Fruit fly (Drosophila melanogaster) whole organism, embryonic: ENCODE results near the gene CG43137.

Experiments
- Adf1 ChIP-seq: fragments of 200-800 bp; sonication (Bioruptor generic); IDR thresholded peaks from 2 replicates; pipeline ENCODE4 v1.3.6; 2022; ENCODE audit warnings: missing biosample characterization, missing genetic modification characterization
- CG10209 ChIP-seq: fragments of 200-800 bp; sonication (Bioruptor generic); optimal IDR thresholded peaks from 3 replicates; lab custom pipeline; 2017; ENCODE audit warnings: missing biosample characterization, mild to moderate bottlenecking, missing genetic modification characterization, missing genetic modification reagents
- CG10431 ChIP-seq: fragments of 200-800 bp; sonication (Bioruptor generic); optimal IDR thresholded peaks from 3 replicates; lab custom pipeline; 2018; ENCODE audit warnings: missing biosample characterization, mild to moderate bottlenecking, missing genetic modification characterization
- CG11247 ChIP-seq: fragments of 200-800 bp; sonication (Bioruptor generic); IDR thresholded peaks from 2 replicates; pipeline ENCODE4 v1.3.6; 2022; ENCODE audit warnings: missing biosample characterization, missing genetic modification characterization
- CG12236 ChIP-seq: fragments of 200-800 bp; sonication (Bioruptor generic); optimal IDR thresholded peaks from 2 replicates; lab custom pipeline; 2016; ENCODE audit warnings: missing biosample characterization, missing genetic modification characterization
- CG14667 ChIP-seq: fragments of 200-800 bp; sonication (Bioruptor generic); IDR thresholded peaks from 2 replicates; pipeline ENCODE4 v1.3.6; 2022; ENCODE audit warnings: missing biosample characterization, missing genetic modification characterization
- CG16815 ChIP-seq: fragments of 200-800 bp; sonication (Bioruptor generic); optimal IDR thresholded peaks from 3 replicates; lab custom pipeline; 2017; ENCODE audit warnings: missing biosample characterization, mild to moderate bottlenecking, missing genetic modification characterization
- CG17186 ChIP-seq: fragments of 200-800 bp; sonication (Bioruptor generic); optimal IDR thresholded peaks from 3 replicates; lab custom pipeline; 2017; ENCODE audit warnings: missing biosample characterization, missing genetic modification reagents, missing genetic modification characterization
- CG1832 ChIP-seq: fragments of 200-800 bp; sonication (Bioruptor generic); optimal IDR thresholded peaks from 2 replicates; lab custom pipeline; 2017; ENCODE audit warnings: missing biosample characterization, mild to moderate bottlenecking, missing genetic modification characterization, inconsistent platforms
- CG2199 ChIP-seq: fragments of 200-800 bp; sonication (Bioruptor generic); IDR thresholded peaks from 3 replicates; pipeline ENCODE4 v1.3.6; 2022; ENCODE audit warnings: missing biosample characterization, missing genetic modification characterization
- CG2875 ChIP-seq: fragments of 200-800 bp; sonication (Bioruptor generic); optimal IDR thresholded peaks from 2 replicates; lab custom pipeline; 2017; ENCODE audit warnings: missing biosample characterization, mild to moderate bottlenecking, missing genetic modification characterization, missing genetic modification reagents
- CG3281 ChIP-seq: fragments of 200-800 bp; sonication (Bioruptor generic); optimal IDR thresholded peaks from 3 replicates; lab custom pipeline; 2017; ENCODE audit warnings: missing biosample characterization, mild to moderate bottlenecking, missing genetic modification characterization
- CG33213 ChIP-seq: fragments of 200-800 bp; sonication (Bioruptor generic); optimal IDR thresholded peaks from 3 replicates; lab custom pipeline; 2016; ENCODE audit warnings: missing biosample characterization, missing genetic modification characterization
- CG34422 ChIP-seq: fragments of 200-800 bp; sonication (Bioruptor generic); IDR thresholded peaks from 3 replicates; pipeline ENCODE4 v1.3.6; 2022; ENCODE audit warnings: missing biosample characterization, missing genetic modification characterization
- CG4360 ChIP-seq: fragments of 200-800 bp; sonication (Bioruptor generic); IDR thresholded peaks from 2 replicates; pipeline ENCODE4 v1.3.6; 2022; ENCODE audit warnings: missing biosample characterization, missing genetic modification characterization
- CG6654 ChIP-seq: fragments of 200-800 bp; sonication (Bioruptor generic); optimal IDR thresholded peaks from 2 replicates; lab custom pipeline; 2017; ENCODE audit warnings: missing biosample characterization, mild to moderate bottlenecking, missing genetic modification characterization
- CG7372 ChIP-seq: fragments of 200-800 bp; sonication (Bioruptor generic); IDR thresholded peaks from 2 replicates; pipeline ENCODE4 v1.3.6; 2022; ENCODE audit warnings: missing biosample characterization, missing genetic modification characterization
- CG9437 ChIP-seq: fragments of 200-800 bp; sonication (Bioruptor generic); optimal IDR thresholded peaks from 2 replicates; lab custom pipeline; 2018; ENCODE audit warnings: missing biosample characterization, mild to moderate bottlenecking, missing genetic modification characterization
- CG9932 ChIP-seq: fragments of 200-800 bp; sonication (Bioruptor generic); IDR thresholded peaks from 2 replicates; pipeline ENCODE4 v1.3.6; 2022; ENCODE audit warnings: missing biosample characterization, missing genetic modification characterization
- Doc3 ChIP-seq: fragments of 200-800 bp; sonication (Bioruptor generic); IDR thresholded peaks from 3 replicates; pipeline ENCODE4 v1.3.6; 2022; ENCODE audit warnings: missing biosample characterization, missing genetic modification characterization; ENCODE audit not compliant: partially characterized antibody
- E2f2 ChIP-seq: fragments of 200-800 bp; sonication (Bioruptor generic); IDR thresholded peaks from 2 replicates; pipeline ENCODE4 v1.3.6; 2022; ENCODE audit warnings: missing biosample characterization, missing genetic modification characterization
- Hr3 ChIP-seq: fragments of 200-800 bp; sonication (Bioruptor generic); optimal IDR thresholded peaks from 3 replicates; lab custom pipeline; 2016; ENCODE audit warnings: missing biosample characterization, missing genetic modification characterization
- Hr78 ChIP-seq, 2 experiments: fragments of 200-800 bp in 1 of 2; fragments of >200 bp in 1 of 2; sonication (Bioruptor generic) in 1 of 2; optimal IDR thresholded peaks; 2 replicates each; lab custom pipeline; 2017 to 2019; ENCODE audit warnings: missing biosample characterization in 2 of 2, missing genetic modification characterization in 2 of 2, mild to moderate bottlenecking in 1 of 2, moderate library complexity in 1 of 2
- Lpt ChIP-seq: fragments of >200 bp; optimal IDR thresholded peaks from 2 replicates; lab custom pipeline; 2018; ENCODE audit warnings: missing biosample characterization, missing genetic modification characterization
- Spps ChIP-seq: fragments of 200-800 bp; sonication (Bioruptor generic); optimal IDR thresholded peaks from 2 replicates; lab custom pipeline; 2018; ENCODE audit warnings: missing biosample characterization, mild to moderate bottlenecking, missing genetic modification characterization
- Xrp1 ChIP-seq: fragments of 200-800 bp; sonication (Bioruptor generic); IDR thresholded peaks from 2 replicates; pipeline ENCODE4 v1.3.6; 2022; ENCODE audit warnings: missing biosample characterization, missing genetic modification characterization
- ase ChIP-seq: fragments of 200-800 bp; sonication (Bioruptor generic); IDR thresholded peaks from 3 replicates; pipeline ENCODE4 v1.3.6; 2022; ENCODE audit warnings: missing biosample characterization, missing genetic modification characterization
- ato ChIP-seq: fragments of 200-800 bp; sonication (Bioruptor generic); IDR thresholded peaks from 2 replicates; pipeline ENCODE4 v1.3.6; 2022; ENCODE audit warnings: missing biosample characterization, missing genetic modification characterization; ENCODE audit not compliant: partially characterized antibody
- cad ChIP-seq: fragments of >200 bp; optimal IDR thresholded peaks from 2 replicates; lab custom pipeline; 2017; ENCODE audit warnings: missing biosample characterization, missing genetic modification characterization
- cas ChIP-seq: fragments of 200-800 bp; sonication (Bioruptor generic); IDR thresholded peaks from 2 replicates; pipeline ENCODE4 v1.3.6; 2022; ENCODE audit warnings: missing biosample characterization, missing genetic modification characterization
- chm ChIP-seq: fragments of 200-800 bp; sonication (Bioruptor generic); IDR thresholded peaks from 2 replicates; pipeline ENCODE4 v1.3.6; 2022; ENCODE audit warnings: missing biosample characterization, missing genetic modification characterization
- crol ChIP-seq: fragments of 200-800 bp; sonication (Bioruptor generic); IDR thresholded peaks from 2 replicates; pipeline ENCODE4 v1.3.6; 2022; ENCODE audit warnings: missing biosample characterization, missing genetic modification characterization
- cwo ChIP-seq: fragments of 200-800 bp; sonication (Bioruptor generic); optimal IDR thresholded peaks from 3 replicates; lab custom pipeline; 2017; ENCODE audit warnings: missing biosample characterization, missing genetic modification characterization, mild to moderate bottlenecking, moderate library complexity, missing genetic modification reagents
- dpn ChIP-seq, 2 experiments: fragments of 200-800 bp; sonication (Bioruptor generic); optimal IDR thresholded peaks; 3 replicates each; lab custom pipeline; 2016; ENCODE audit warnings: missing biosample characterization in 2 of 2, missing genetic modification characterization in 2 of 2
- fd102C ChIP-seq: fragments of 200-800 bp; sonication (Bioruptor generic); optimal IDR thresholded peaks from 2 replicates; lab custom pipeline; 2018; ENCODE audit warnings: missing biosample characterization, mild to moderate bottlenecking, missing genetic modification characterization, moderate library complexity
- gro ChIP-seq: fragments of 200-800 bp; sonication (Bioruptor generic); optimal IDR thresholded peaks from 2 replicates; lab custom pipeline; 2016; ENCODE audit warnings: missing biosample characterization, missing genetic modification characterization
- klu ChIP-seq: fragments of 200-800 bp; sonication (Bioruptor generic); IDR thresholded peaks from 2 replicates; pipeline ENCODE4 v1.3.6; 2022; ENCODE audit warnings: missing biosample characterization, missing genetic modification characterization
- lmd ChIP-seq: fragments of 200-800 bp; sonication (Bioruptor generic); IDR thresholded peaks from 2 replicates; pipeline ENCODE4 v1.3.6; 2022; ENCODE audit warnings: missing biosample characterization, missing genetic modification characterization
- lola ChIP-seq, 3 experiments: fragments of >200 bp in 2 of 3; fragments of 200-800 bp in 1 of 3; sonication (Bioruptor generic) in 1 of 3; optimal IDR thresholded peaks; 2 replicates each; lab custom pipeline; 2017 to 2019; ENCODE audit warnings: missing biosample characterization in 3 of 3, missing genetic modification characterization in 3 of 3, mild to moderate bottlenecking in 1 of 3, moderate library complexity in 1 of 3
- lov ChIP-seq, 2 experiments: fragments of 200-800 bp in 1 of 2; fragments of >200 bp in 1 of 2; sonication (Bioruptor generic) in 1 of 2; IDR thresholded peaks in 1 of 2; optimal IDR thresholded peaks in 1 of 2; 2 replicates in 1 of 2; 3 replicates in 1 of 2; pipeline versions ENCODE4 v1.3.6 to Lab custom; 2017 to 2022; ENCODE audit warnings: missing biosample characterization in 1 of 2, missing genetic modification characterization in 1 of 2
- nmo ChIP-seq: fragments of 200-800 bp; sonication (Bioruptor generic); optimal IDR thresholded peaks from 2 replicates; lab custom pipeline; 2018; ENCODE audit warnings: missing biosample characterization, mild to moderate bottlenecking, missing genetic modification characterization, moderate library complexity
- oc ChIP-seq: fragments of 200-800 bp; sonication (Bioruptor generic); optimal IDR thresholded peaks from 2 replicates; lab custom pipeline; 2018; ENCODE audit warnings: missing biosample characterization, mild to moderate bottlenecking, missing genetic modification characterization, moderate library complexity
- pho ChIP-seq: fragments of 200-800 bp; sonication (Bioruptor generic); optimal IDR thresholded peaks from 2 replicates; lab custom pipeline; 2016; ENCODE audit warnings: missing biosample characterization, missing genetic modification characterization
- psq ChIP-seq: fragments of 200-800 bp; sonication (Bioruptor generic); optimal IDR thresholded peaks from 2 replicates; lab custom pipeline; 2017; ENCODE audit warnings: missing biosample characterization, missing genetic modification characterization
- ranshi ChIP-seq: fragments of 200-800 bp; sonication (Bioruptor generic); IDR thresholded peaks from 2 replicates; pipeline ENCODE4 v1.3.6; 2022; ENCODE audit warnings: missing biosample characterization, missing genetic modification characterization
- schlank ChIP-seq: fragments of 200-800 bp; sonication (Bioruptor generic); optimal IDR thresholded peaks from 2 replicates; lab custom pipeline; 2018; ENCODE audit warnings: missing biosample characterization, mild to moderate bottlenecking, missing genetic modification characterization
- sima ChIP-seq: fragments of 200-800 bp; sonication (Bioruptor generic); optimal IDR thresholded peaks from 2 replicates; lab custom pipeline; 2016; ENCODE audit warnings: missing biosample characterization, missing genetic modification characterization
- so ChIP-seq: fragments of 200-800 bp; sonication (Bioruptor generic); IDR thresholded peaks from 3 replicates; pipeline ENCODE4 v1.3.6; 2022; ENCODE audit warnings: missing biosample characterization, missing genetic modification characterization
- tx ChIP-seq: fragments of 200-800 bp; sonication (Bioruptor generic); optimal IDR thresholded peaks from 2 replicates; lab custom pipeline; 2016; ENCODE audit warnings: missing biosample characterization, missing genetic modification characterization
- vnd ChIP-seq: fragments of 200-800 bp; sonication (Bioruptor generic); IDR thresholded peaks from 3 replicates; pipeline ENCODE4 v1.3.6; 2022; ENCODE audit warnings: missing biosample characterization, missing genetic modification characterization; ENCODE audit not compliant: partially characterized antibody

Gene CG43137

DNA sequence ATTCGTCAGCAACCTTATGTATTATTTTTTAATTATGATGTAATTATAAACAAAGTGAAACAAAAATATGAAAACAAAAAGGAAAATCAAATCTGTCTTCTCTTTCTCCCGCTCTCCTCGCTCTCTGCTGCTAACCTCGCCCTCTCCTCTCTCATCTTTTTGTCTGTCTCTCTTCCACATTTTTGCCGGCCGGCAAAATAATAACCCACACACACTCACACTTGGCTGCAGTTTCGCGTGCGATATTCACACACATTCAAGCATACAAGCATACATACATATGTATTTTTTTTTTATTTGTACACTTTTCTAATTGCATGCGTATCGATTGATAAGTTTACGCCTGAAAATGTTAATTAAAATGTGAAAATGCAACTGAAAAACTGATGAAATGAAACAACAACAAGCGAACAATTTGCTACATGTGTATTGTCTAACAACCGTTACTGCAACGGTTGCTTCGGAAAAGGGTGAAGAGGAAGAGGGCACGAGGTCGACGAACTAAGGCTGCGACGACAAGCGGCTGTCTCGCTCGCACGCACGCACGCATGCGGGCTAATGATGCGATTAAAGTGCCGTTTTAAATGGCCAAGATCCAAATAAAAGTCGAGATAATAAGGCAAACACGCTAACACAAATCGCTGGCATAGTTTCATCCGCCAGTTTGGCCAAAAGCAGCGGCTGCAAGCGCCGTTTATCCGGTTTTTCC, 39.6 kb upstream of the CG43137 start (continued):
- no peak for TF ChIP-seq ranshi (GFP tag; lab: Robert Waterston, UW)
- TF ChIP-seq E2f2 (GFP tag; lab: Robert Waterston, UW), result 0 out of 2 replicates have a peak, but pooled peaks have one; percentile 21
- TF ChIP-seq Xrp1 (GFP tag; lab: Robert Waterston, UW), result no peak
- no peak for TF ChIP-seq CG7372 (GFP tag; lab: Robert Waterston, UW)
- TF ChIP-seq CG9932, result no peak
- TF ChIP-seq CG11247 (GFP tag; lab: Robert Waterston, UW), result no peak
- TF ChIP-seq CG16815 (GFP tag; lab: Kevin White, UChicago), result no peak
- TF ChIP-seq CG17186 (GFP tag; lab: Kevin White, UChicago), result no peak
- no peak for TF ChIP-seq lov (optimal IDR thresholded peaks at IDR 0.05; lab: Kevin White, UChicago)
- no peak for TF ChIP-seq lov (GFP tag; IDR thresholded peaks at IDR 0.05; lab: Robert Waterston, UW)
- no peak for TF ChIP-seq ato (GFP tag; lab: Robert Waterston, UW)
- TF ChIP-seq nmo (GFP tag; lab: Kevin White, UChicago), result no peak
- peak; percentile 70 for TF ChIP-seq CG1832
- peak; percentile 48 for TF ChIP-seq oc (tag; lab: Kevin White, UChicago)
- TF ChIP-seq CG10209 (GFP tag; lab: Kevin White, UChicago), result no peak
- TF ChIP-seq CG2199 (GFP tag; lab: Robert Waterston, UW), result no peak
- no peak for TF ChIP-seq gro (GFP tag; lab: Kevin White, UChicago)
- no peak for TF ChIP-seq sima (GFP tag; lab: Kevin White, UChicago)
- TF ChIP-seq so, result no peak
- TF ChIP-seq crol (GFP tag; lab: Robert Waterston, UW), result peak; percentile 51; the same call in 1 of the 2 replicates
- no peak for TF ChIP-seq Hr3 (GFP tag; lab: Kevin White, UChicago)
- TF ChIP-seq cas (GFP tag; lab: Robert Waterston, UW), result no peak
- no peak for TF ChIP-seq ase (GFP tag; lab: Robert Waterston, UW)
- no peak for TF ChIP-seq CG9437
- no peak for TF ChIP-seq cwo (GFP tag; lab: Kevin White, UChicago)
- TF ChIP-seq CG34422 (GFP tag; lab: Robert Waterston, UW), result peak; percentile 71; the same call in 1 of the 3 replicates
- TF ChIP-seq CG3281, result no peak
- no peak for TF ChIP-seq Doc3 (GFP tag; lab: Robert Waterston, UW)
- no peak for TF ChIP-seq CG33213 (GFP tag; lab: Kevin White, UChicago)
- TF ChIP-seq CG12236 (GFP tag; lab: Kevin White, UChicago), result no peak
- TF ChIP-seq Adf1 (GFP tag; lab: Robert Waterston, UW), result no peak
- TF ChIP-seq CG10431, result no peak
- no peak for TF ChIP-seq CG2875 (GFP tag; lab: Kevin White, UChicago)
- no peak for TF ChIP-seq pho (GFP tag; lab: Kevin White, UChicago)
- no peak for TF ChIP-seq dpn (GFP tag; optimal IDR thresholded peaks at IDR 0.05; lab: Kevin White, UChicago)
- no peak for TF ChIP-seq lola (GFP tag; optimal IDR thresholded peaks at IDR 0.05; lab: Kevin White, UChicago)
- TF ChIP-seq tx (GFP tag; lab: Kevin White, UChicago), result no peak
- peak; percentile 50 for TF ChIP-seq CG4360 (GFP tag; lab: Robert Waterston, UW)
- TF ChIP-seq fd102C, result no peak
- TF ChIP-seq Hr78 (GFP tag; optimal IDR thresholded peaks at IDR 0.05; lab: Kevin White, UChicago), result peak in 1 of 2 experiments; percentile 15
- TF ChIP-seq klu, result no peak
- no peak for TF ChIP-seq psq
- TF ChIP-seq cad (GFP tag; lab: Kevin White, UChicago), result no peak
- no peak for TF ChIP-seq Lpt (GFP tag; lab: Kevin White, UChicago)
- TF ChIP-seq chm (GFP tag; lab: Robert Waterston, UW), result no peak
- TF ChIP-seq schlank (tag; lab: Kevin White, UChicago), result no peak
- no peak for TF ChIP-seq lmd (GFP tag; lab: Robert Waterston, UW)
- no peak for TF ChIP-seq vnd (GFP tag; lab: Robert Waterston, UW)
- no peak for TF ChIP-seq CG6654 (GFP tag; lab: Kevin White, UChicago)
- no peak for TF ChIP-seq CG14667
- no peak for TF ChIP-seq Spps (tag; lab: Kevin White, UChicago)
